Fruit fly (Drosophila melanogaster): ENCODE data around the gene Cat.

Cat gene

dm6 chr3L:18819887-18820637 is 2.3 kb upstream of the Cat start:
- no peak; the same call in 1 of the 3 replicates for TF ChIP-seq fd96Ca (GFP tag; IDR thresholded peaks at IDR 0.05)
- TF ChIP-seq CG32121 (GFP tag; IDR thresholded peaks at IDR 0.05), result peak; percentile 50; the same call in 1 of the 2 replicates
- TF ChIP-seq CG34367 (tag; optimal IDR thresholded peaks at IDR 0.05), result peak; percentile 74
- peak; percentile 67 for TF ChIP-seq CG8159 (tag; optimal IDR thresholded peaks at IDR 0.05)
- TF ChIP-seq CG12605 (GFP tag; IDR thresholded peaks at IDR 0.05), result peak; percentile 51
- TF ChIP-seq CG14655 (GFP tag; optimal IDR thresholded peaks at IDR 0.05), result peak; percentile 66
- no peak for TF ChIP-seq D1 (tag; optimal IDR thresholded peaks at IDR 0.05)
- peak; percentile 78; the same call in 2 of the 3 replicates for TF ChIP-seq CG4496 (GFP tag; IDR thresholded peaks at IDR 0.05)
- TF ChIP-seq rn (GFP tag; IDR thresholded peaks at IDR 0.05), result no peak
- peak; percentile 47 for TF ChIP-seq Pif1A (GFP tag; optimal IDR thresholded peaks at IDR 0.05)
- TF ChIP-seq Snoo (tag; optimal IDR thresholded peaks at IDR 0.05), result no peak
- peak; percentile 55 for TF ChIP-seq EcR (GFP tag; optimal IDR thresholded peaks at IDR 0.05)
- TF ChIP-seq CG17806 (tag; optimal IDR thresholded peaks at IDR 0.05), result peak; percentile 52
- TF ChIP-seq CG15710 (tag; optimal IDR thresholded peaks at IDR 0.05), result peak; percentile 68
- TF ChIP-seq Pif1B (GFP tag; optimal IDR thresholded peaks at IDR 0.05), result peak; percentile 40
- peak; percentile 77 for TF ChIP-seq gl (tag; optimal IDR thresholded peaks at IDR 0.05)
- peak; percentile 85 for TF ChIP-seq CG13204 (GFP tag; optimal IDR thresholded peaks at IDR 0.05)
- TF ChIP-seq Ets98B (GFP tag; IDR thresholded peaks at IDR 0.05), result 0 out of 2 replicates have a peak, but pooled peaks have one; percentile 49
- TF ChIP-seq CG8301 (tag; optimal IDR thresholded peaks at IDR 0.05), result peak; percentile 50
- TF ChIP-seq CG9948 (tag; optimal IDR thresholded peaks at IDR 0.05), result peak; percentile 18
- TF ChIP-seq CG10348 (GFP tag; IDR thresholded peaks at IDR 0.05), result no peak

- TF ChIP-seq CG13204 (GFP tag; optimal IDR thresholded peaks at IDR 0.05) (no peak), CG14655 (GFP tag; optimal IDR thresholded peaks at IDR 0.05) (no peak)
Observed at dm6 chr3L:18820638-18821382, 1.6 kb upstream of the Cat start, which contains the start of the genes CG14073 and HipHop. Gene CG14073 (minus strand): TSS chr3L:18820675. Gene HipHop (plus strand): TSS chr3L:18821171.

dm6 chr3L:18822049-18822448 is 355 bp upstream of the Cat start:
- TF ChIP-seq Ets98B (GFP tag; IDR thresholded peaks at IDR 0.05) (no peak), rn (GFP tag; IDR thresholded peaks at IDR 0.05) (no peak), fd96Ca (GFP tag; IDR thresholded peaks at IDR 0.05) (no peak), CG34367 (tag; optimal IDR thresholded peaks at IDR 0.05) (no peak)

- TF ChIP-seq CG13204 (GFP tag; optimal IDR thresholded peaks at IDR 0.05) (no peak), CG4496 (GFP tag; IDR thresholded peaks at IDR 0.05) (no peak), CG14655 (GFP tag; optimal IDR thresholded peaks at IDR 0.05) (no peak), CG12605 (GFP tag; IDR thresholded peaks at IDR 0.05) (no peak), gl (tag; optimal IDR thresholded peaks at IDR 0.05) (no peak), CG34367 (tag; optimal IDR thresholded peaks at IDR 0.05) (no peak), CG10348 (GFP tag; IDR thresholded peaks at IDR 0.05) (no peak), Snoo (tag; optimal IDR thresholded peaks at IDR 0.05) (no peak)
Observed at dm6 chr3L:18823221-18823514, 764 bp downstream of the Cat start.

- no peak for TF ChIP-seq CG10348 (GFP tag; IDR thresholded peaks at IDR 0.05)
- TF ChIP-seq EcR (GFP tag; optimal IDR thresholded peaks at IDR 0.05), result peak; percentile 94
- TF ChIP-seq gl (tag; optimal IDR thresholded peaks at IDR 0.05), result no peak
- TF ChIP-seq rn (GFP tag; IDR thresholded peaks at IDR 0.05), result no peak
Observed at dm6 chr3L:18823870-18824561, 1.6 kb downstream of the Cat start.

dm6 chr3L:18824851-18825250 is 2.4 kb downstream of the Cat start:
- TF ChIP-seq EcR (GFP tag; optimal IDR thresholded peaks at IDR 0.05) (peak; percentile 81), CG12605 (GFP tag; IDR thresholded peaks at IDR 0.05) (no peak), gl (tag; optimal IDR thresholded peaks at IDR 0.05) (peak; percentile 25)

dm6 chr3L:18825993-18826392 is 3.6 kb downstream of the Cat start:
- no peak for TF ChIP-seq CG4496 (GFP tag; IDR thresholded peaks at IDR 0.05)
- TF ChIP-seq rn (GFP tag; IDR thresholded peaks at IDR 0.05), result no peak
- TF ChIP-seq fd96Ca (GFP tag; IDR thresholded peaks at IDR 0.05), result no peak
- TF ChIP-seq CG13204 (GFP tag; optimal IDR thresholded peaks at IDR 0.05), result no peak
- TF ChIP-seq CG8159 (tag; optimal IDR thresholded peaks at IDR 0.05), result no peak
- no peak for TF ChIP-seq CG14655 (GFP tag; optimal IDR thresholded peaks at IDR 0.05)
- TF ChIP-seq Snoo (tag; optimal IDR thresholded peaks at IDR 0.05), result no peak
- no peak for TF ChIP-seq CG32121 (GFP tag; IDR thresholded peaks at IDR 0.05)
- no peak for TF ChIP-seq CG15710 (tag; optimal IDR thresholded peaks at IDR 0.05)
- TF ChIP-seq CG9948 (tag; optimal IDR thresholded peaks at IDR 0.05), result no peak
- TF ChIP-seq D1 (tag; optimal IDR thresholded peaks at IDR 0.05), result no peak
